Fruit fly (Drosophila melanogaster): ENCODE measurements around the gene Npc2e.

Npc2e gene

dm6 chr3R:10045343-10045742, 7.8 kb upstream of the Npc2e start, which contains the start of the genes CG11722 and mtTFB2 (continued):
- TF ChIP-seq Sry-δ (GFP tag; optimal IDR thresholded peaks at IDR 0.05) (peak; percentile 29), D19B (GFP tag; optimal IDR thresholded peaks at IDR 0.05) (no peak), CG5180 (GFP tag; optimal IDR thresholded peaks at IDR 0.05) (no peak), dmrt11E (tag; optimal IDR thresholded peaks at IDR 0.05) (no peak), bowl (GFP tag; IDR thresholded peaks at IDR 0.05) (no peak), fru (optimal IDR thresholded peaks at IDR 0.05) (no peak), CG32767 (GFP tag; IDR thresholded peaks at IDR 0.05) (no peak; the same call in 1 of the 2 replicates), CG1529 (GFP tag; optimal IDR thresholded peaks at IDR 0.05) (no peak), tio (GFP tag; optimal IDR thresholded peaks at IDR 0.05) (no peak), CG18764 (GFP tag; optimal IDR thresholded peaks at IDR 0.05) (no peak), aop (GFP tag; IDR thresholded peaks at IDR 0.05) (no peak), CG17802 (tag; optimal IDR thresholded peaks at IDR 0.05) (no peak), CG2678 (tag; optimal IDR thresholded peaks at IDR 0.05) (no peak), schlank (tag; optimal IDR thresholded peaks at IDR 0.05) (no peak), Nf-YB (GFP tag; optimal IDR thresholded peaks at IDR 0.05) (peak; percentile 73), CG33213 (GFP tag; optimal IDR thresholded peaks at IDR 0.05) (no peak), CG7556 (GFP tag; optimal IDR thresholded peaks at IDR 0.05) (no peak), unc-4 (GFP tag; IDR thresholded peaks at IDR 0.05; ENCODE audit: partially characterized antibody) (peak; percentile 60), CG8290 (GFP tag; optimal IDR thresholded peaks at IDR 0.05) (no peak), CG8290 (tag; optimal IDR thresholded peaks at IDR 0.05) (peak in 1 of 2 experiments; percentile 37), Adf1 (GFP tag; IDR thresholded peaks at IDR 0.05) (no peak), gcm (GFP tag; optimal IDR thresholded peaks at IDR 0.05) (no peak), Sin3A (optimal IDR thresholded peaks at IDR 0.05) (no peak), ems (GFP tag; optimal IDR thresholded peaks at IDR 0.05) (no peak), CG10979 (tag; optimal IDR thresholded peaks at IDR 0.05) (no peak), CG2199 (GFP tag; IDR thresholded peaks at IDR 0.05) (no peak), CG18476 (GFP tag; optimal IDR thresholded peaks at IDR 0.05) (no peak), tna (GFP tag; IDR thresholded peaks at IDR 0.05; ENCODE audit: partially characterized antibody) (no peak), CG12104 (GFP tag; optimal IDR thresholded peaks at IDR 0.05) (no peak), CG34422 (GFP tag; IDR thresholded peaks at IDR 0.05) (peak; percentile 65; the same call in 1 of the 3 replicates), insv (GFP tag; optimal IDR thresholded peaks at IDR 0.05) (no peak), mam (GFP tag; optimal IDR thresholded peaks at IDR 0.05) (no peak), CG2875 (GFP tag; optimal IDR thresholded peaks at IDR 0.05) (no peak), inv (GFP tag; IDR thresholded peaks at IDR 0.05; ENCODE audit: partially characterized antibody) (no peak), H2.0 (GFP tag; IDR thresholded peaks at IDR 0.05) (no peak), CG31388 (GFP tag; optimal IDR thresholded peaks at IDR 0.05) (no peak), CG31441 (GFP tag; IDR thresholded peaks at IDR 0.05) (no peak), pnt (GFP tag; optimal IDR thresholded peaks at IDR 0.05) (no peak), CG15479 (GFP tag; optimal IDR thresholded peaks at IDR 0.05) (peak; percentile 45), danr (GFP tag; IDR thresholded peaks at IDR 0.05) (no peak), CG34224 (GFP tag; IDR thresholded peaks at IDR 0.05; ENCODE audit: partially characterized antibody) (peak; percentile 72), CG16863 (GFP tag; optimal IDR thresholded peaks at IDR 0.05) (no peak), pzg (GFP tag; optimal IDR thresholded peaks at IDR 0.05) (peak; percentile 53), gt (GFP tag; IDR thresholded peaks at IDR 0.05) (no peak), hb (GFP tag; IDR thresholded peaks at IDR 0.05; ENCODE audit: partially characterized antibody) (0 out of 3 replicates have a peak, but pooled peaks have one; percentile 13)
